Worm (Caenorhabditis elegans) whole organism, young adult: ENCODE results near the gene inx-6.

Experiments
- hmg-20 ChIP-seq: fragments of 200-800 bp; sonication (Bioruptor generic); IDR thresholded peaks from 2 replicates; pipeline ENCODE4 v1.3.6; 2022; ENCODE audit warnings: missing genetic modification reagents, missing genetic modification characterization, missing compliant biosample characterization
- let-526 ChIP-seq: fragments of 200-800 bp; sonication (Bioruptor generic); IDR thresholded peaks from 2 replicates; pipeline ENCODE4 v1.3.6; 2022; ENCODE audit warnings: missing genetic modification reagents, missing genetic modification characterization, missing compliant biosample characterization
- nfya-2 ChIP-seq: fragments of 200-800 bp; sonication (Bioruptor generic); IDR thresholded peaks from 2 replicates; pipeline ENCODE4 v1.3.6; 2022; ENCODE audit warnings: missing genetic modification reagents, missing genetic modification characterization, missing compliant biosample characterization
- sea-2 ChIP-seq: fragments of 200-800 bp; sonication (Bioruptor generic); IDR thresholded peaks from 2 replicates; pipeline ENCODE4 v1.3.6; 2022; ENCODE audit warnings: missing genetic modification characterization, missing compliant biosample characterization
- zfh-2 ChIP-seq: fragments of 200-800 bp; sonication (Bioruptor generic); conservative IDR thresholded peaks from 2 replicates; pipeline ENCODE4 v1.3.6; 2022; ENCODE audit warnings: missing genetic modification reagents, missing genetic modification characterization, missing compliant biosample characterization

Gene inx-6

DNA sequence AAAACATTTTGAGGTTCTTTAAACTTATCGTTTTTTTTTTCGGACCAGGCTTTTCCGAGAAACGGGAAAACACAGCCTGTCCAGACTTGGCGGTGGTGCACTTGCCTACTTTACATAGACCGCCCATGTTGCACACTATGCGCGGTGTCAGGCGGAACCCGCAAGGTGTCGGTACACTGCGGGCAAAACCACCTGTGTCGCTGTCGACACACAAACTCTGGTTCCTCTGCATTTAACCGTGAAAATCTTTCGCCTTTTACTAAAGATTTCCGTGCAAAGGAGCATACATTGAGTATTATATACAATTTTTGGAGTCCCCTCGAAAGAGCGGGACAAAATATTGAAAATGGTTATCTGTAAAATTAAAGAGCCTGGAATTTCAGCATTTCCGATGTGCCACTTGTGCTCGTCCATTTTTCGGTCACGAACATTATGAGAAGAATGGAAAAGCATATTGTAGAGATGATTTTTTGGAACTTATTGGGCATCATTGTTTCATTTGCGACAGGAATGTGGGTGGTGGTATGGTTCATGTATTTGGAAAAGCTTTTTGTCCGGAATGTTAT is 49.1 kb downstream of the inx-6 start (continued):
- TF ChIP-seq sea-2 (GFP tag; lab: Robert Waterston, UW) (no peak), zfh-2 (no peak)
- TF ChIP-seq, all 124 proteins: peak for 21

DNA sequence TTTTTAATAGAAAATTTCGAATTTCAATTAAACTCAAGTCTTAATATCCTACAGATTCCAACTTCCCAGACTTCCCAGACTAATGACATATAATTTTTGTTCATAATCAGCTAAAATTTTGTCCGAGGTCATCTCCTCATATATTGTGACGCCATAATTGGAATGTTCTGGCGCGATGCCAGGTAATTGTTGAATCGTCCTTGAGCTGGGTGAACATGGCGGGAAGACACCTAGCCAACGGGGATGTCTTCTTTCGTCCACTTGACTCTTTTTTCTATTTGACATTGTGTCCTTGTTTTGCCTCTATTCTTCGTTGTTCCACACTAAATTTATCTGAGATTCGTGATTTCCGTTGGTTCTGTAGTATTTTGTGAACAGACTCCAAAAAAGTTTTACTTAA is 50.4 kb downstream of the inx-6 start:
- TF ChIP-seq nfya-2 (no peak), let-526 (no peak), hmg-20 (GFP tag; lab: Robert Waterston, UW) (no peak)
